Worm (Caenorhabditis elegans) whole organism, mixed stage, embryonic: ENCODE measurements around the gene C47E12.11.

Source experiments
- ceh-39 ChIP-seq: fragments of 150-350 bp; optimal IDR thresholded peaks from 2 replicates; lab custom pipeline; 2014; ENCODE audit warnings: missing biosample characterization, missing genetic modification characterization
- elt-3 ChIP-seq: fragments of 150-350 bp; optimal IDR thresholded peaks from 2 replicates; lab custom pipeline; 2014; ENCODE audit warnings: missing biosample characterization, missing genetic modification characterization
- ham-2 ChIP-seq: fragments of 200-800 bp; sonication (Bioruptor generic); optimal IDR thresholded peaks from 2 replicates; lab custom pipeline; 2018; ENCODE audit warnings: mild to moderate bottlenecking, missing genetic modification characterization, missing compliant biosample characterization
- mep-1 ChIP-seq: fragments of 150-350 bp; optimal IDR thresholded peaks from 2 replicates; lab custom pipeline; 2017; ENCODE audit warnings: missing biosample characterization, missing genetic modification reagents, missing genetic modification characterization, inconsistent platforms
- pha-4 ChIP-seq: fragments of 150-350 bp; optimal IDR thresholded peaks from 2 replicates; lab custom pipeline; 2018; ENCODE audit warnings: missing biosample characterization, missing genetic modification reagents, missing genetic modification characterization

- no peak for TF ChIP-seq elt-3 (tag; lab: Kevin White, UChicago)
- no peak for TF ChIP-seq mep-1 (tag; lab: Kevin White, UChicago)
- TF ChIP-seq pha-4 = no peak
- TF ChIP-seq ceh-39 (tag; lab: Kevin White, UChicago) = no peak
- no peak for TF ChIP-seq ham-2 (GFP tag; lab: Kevin White, UChicago)
These were observed 5.3 kb upstream of the C47E12.11 start, which contains the start of gene T13H10.2 for ce11 chrIV:9963945-9964344.
